Worm (Caenorhabditis elegans): Measurements from ENCODE around the gene clec-177.

clec-177 gene

ce11 chrIV:4986246-4986645 lies at the start of gene clec-177:
TSS of gene clec-177 (plus strand) at chrIV:4986546.
- no peak for TF ChIP-seq zag-1 (tag; optimal IDR thresholded peaks at IDR 0.05)
- TF ChIP-seq egl-27 (tag; optimal IDR thresholded peaks at IDR 0.05): no peak
- TF ChIP-seq spr-1 (tag; optimal IDR thresholded peaks at IDR 0.05): no peak
- TF ChIP-seq lin-39 (tag; optimal IDR thresholded peaks at IDR 0.05): no peak
- no peak for TF ChIP-seq aha-1 (tag)
- TF ChIP-seq unc-39 (tag; optimal IDR thresholded peaks at IDR 0.05): no peak
- no peak for TF ChIP-seq spr-3 (GFP tag; optimal IDR thresholded peaks at IDR 0.05)
- no peak for TF ChIP-seq Y75B8A.6 (GFP tag; IDR thresholded peaks at IDR 0.05)
- no peak for TF ChIP-seq daf-19 (GFP tag; conservative IDR thresholded peaks at IDR 0.05)
- TF ChIP-seq snpc-1.2 (GFP tag; IDR thresholded peaks at IDR 0.05): no peak
- TF ChIP-seq nhr-237 (tag; optimal IDR thresholded peaks at IDR 0.05): no peak
- no peak for TF ChIP-seq unc-130 (GFP tag; optimal IDR thresholded peaks at IDR 0.05)

ce11 chrIV:4937647-4938046 lies 48.7 kb upstream of the clec-177 start, which contains the start of gene fbxa-86:
TSS of gene fbxa-86 (minus strand) at chrIV:4938013.
- TF ChIP-seq attf-4 (tag; optimal IDR thresholded peaks at IDR 0.05): no peak
- TF ChIP-seq daf-12 (tag; optimal IDR thresholded peaks at IDR 0.05): no peak
- no peak for TF ChIP-seq ZK337.2 (GFP tag; IDR thresholded peaks at IDR 0.05)
- TF ChIP-seq lin-1 (GFP tag; IDR thresholded peaks at IDR 0.05): no peak
- no peak for TF ChIP-seq Y75B8A.6 (GFP tag; IDR thresholded peaks at IDR 0.05)
- TF ChIP-seq lin-13 (GFP tag; optimal IDR thresholded peaks at IDR 0.05): no peak
- no peak for TF ChIP-seq nhr-102 (tag; optimal IDR thresholded peaks at IDR 0.05)
- no peak for TF ChIP-seq mdl-1 (tag; optimal IDR thresholded peaks at IDR 0.05)
- TF ChIP-seq unc-39 (tag; optimal IDR thresholded peaks at IDR 0.05): no peak
- TF ChIP-seq F26F4.8 (GFP tag; conservative IDR thresholded peaks at IDR 0.05): no peak
- peak; percentile 9 for TF ChIP-seq pqm-1 (tag; optimal IDR thresholded peaks at IDR 0.05)
- TF ChIP-seq ctbp-1 (GFP tag; IDR thresholded peaks at IDR 0.05): no peak
- peak in 1 of 2 experiments; percentile 7 for TF ChIP-seq unc-62 (GFP tag; optimal IDR thresholded peaks at IDR 0.05 in 1 of 2)
- TF ChIP-seq unc-62 (tag; optimal IDR thresholded peaks at IDR 0.05): no peak
- no peak for TF ChIP-seq php-3 (GFP tag; IDR thresholded peaks at IDR 0.05)
- no peak for TF ChIP-seq rbr-2 (tag; optimal IDR thresholded peaks at IDR 0.05)

ce11 chrIV:4938664-4939063 lies 47.7 kb upstream of the clec-177 start, which contains the start of gene str-168:
TSS of gene str-168 (plus strand) at chrIV:4938964.
- TF ChIP-seq gei-8 (GFP tag; optimal IDR thresholded peaks at IDR 0.05) (no peak), rbr-2 (tag; optimal IDR thresholded peaks at IDR 0.05) (no peak)

- no peak for TF ChIP-seq ztf-11 (tag; optimal IDR thresholded peaks at IDR 0.05)
- TF ChIP-seq ama-1 (optimal IDR thresholded peaks at IDR 0.05): no peak
- no peak for TF ChIP-seq Y5F2A.4 (GFP tag; optimal IDR thresholded peaks at IDR 0.05)
- TF ChIP-seq Y105C5A.15 (GFP tag; IDR thresholded peaks at IDR 0.05): no peak
- no peak for TF ChIP-seq lin-1 (GFP tag; IDR thresholded peaks at IDR 0.05)
- no peak for TF ChIP-seq sdz-12 (GFP tag; optimal IDR thresholded peaks at IDR 0.05)
- TF ChIP-seq ceh-28 (tag; optimal IDR thresholded peaks at IDR 0.05): no peak
- TF ChIP-seq ceh-32 (tag; optimal IDR thresholded peaks at IDR 0.05; ENCODE audit: poor library complexity): no peak
- TF ChIP-seq mxl-3 (GFP tag; optimal IDR thresholded peaks at IDR 0.05): no peak
- no peak for TF ChIP-seq fos-1 (tag; optimal IDR thresholded peaks at IDR 0.05)
- no peak for TF ChIP-seq nhr-102 (tag; optimal IDR thresholded peaks at IDR 0.05)
- no peak for TF ChIP-seq pha-4 (GFP tag; IDR thresholded peaks at IDR 0.05)
- no peak for TF ChIP-seq pha-4 (tag; optimal IDR thresholded peaks at IDR 0.05)
Observed at ce11 chrIV:4941681-4942080, 44.7 kb upstream of the clec-177 start, which contains the start of gene Y9C9A.5. TSS of gene Y9C9A.5 (plus strand) at chrIV:4941981.
